Worm (Caenorhabditis elegans): ENCODE measurements around the gene irld-45.

ce11 chrV:1607790-1608189 is 40.3 kb upstream of the irld-45 start, which contains the start of gene nhr-178:
- TF ChIP-seq syd-9 (tag; optimal IDR thresholded peaks at IDR 0.05) (no peak), ceh-2 (tag; optimal IDR thresholded peaks at IDR 0.05) (no peak), fkh-6 (tag; optimal IDR thresholded peaks at IDR 0.05) (no peak), fkh-10 (GFP tag; optimal IDR thresholded peaks at IDR 0.05) (no peak), sdc-2 (tag; optimal IDR thresholded peaks at IDR 0.05) (no peak), zip-5 (tag; optimal IDR thresholded peaks at IDR 0.05) (no peak), ceh-9 (tag; optimal IDR thresholded peaks at IDR 0.05) (no peak), ztf-16 (tag; optimal IDR thresholded peaks at IDR 0.05) (no peak), ceh-48 (tag; optimal IDR thresholded peaks at IDR 0.05) (no peak), pat-9 (tag; optimal IDR thresholded peaks at IDR 0.05) (no peak), npax-4 (tag; optimal IDR thresholded peaks at IDR 0.05) (no peak), nhr-11 (tag; optimal IDR thresholded peaks at IDR 0.05) (no peak)

All from whole organism, late embryonic.